Fruit fly (Drosophila melanogaster): Measurements from ENCODE around the gene MED14.

- TF ChIP-seq CG8478 (optimal IDR thresholded peaks at IDR 0.05) (no peak), pan (optimal IDR thresholded peaks at IDR 0.05) (no peak), psq (optimal IDR thresholded peaks at IDR 0.05) (no peak), usp (GFP tag; optimal IDR thresholded peaks at IDR 0.05) (no peak), Dll (optimal IDR thresholded peaks at IDR 0.05) (no peak)
These were observed 18.9 kb downstream of the MED14 start for dm6 chr3L:611639-612611.
